Worm (Caenorhabditis elegans) whole organism, L4/young adult: ENCODE data around the gene thoc-2.

Source experiments
- W03F9.2 ChIP-seq: fragments of 150-350 bp; optimal IDR thresholded peaks from 2 replicates; lab custom pipeline; 2014; ENCODE audit warnings: missing biosample characterization, missing genetic modification characterization
- him-1 ChIP-seq: sonication (generic microtip); optimal IDR thresholded peaks from 2 replicates; lab custom pipeline; 2016; ENCODE audit warnings: missing genotype, missing genetic modification reagents, missing genetic modification characterization, missing compliant biosample characterization

DNA sequence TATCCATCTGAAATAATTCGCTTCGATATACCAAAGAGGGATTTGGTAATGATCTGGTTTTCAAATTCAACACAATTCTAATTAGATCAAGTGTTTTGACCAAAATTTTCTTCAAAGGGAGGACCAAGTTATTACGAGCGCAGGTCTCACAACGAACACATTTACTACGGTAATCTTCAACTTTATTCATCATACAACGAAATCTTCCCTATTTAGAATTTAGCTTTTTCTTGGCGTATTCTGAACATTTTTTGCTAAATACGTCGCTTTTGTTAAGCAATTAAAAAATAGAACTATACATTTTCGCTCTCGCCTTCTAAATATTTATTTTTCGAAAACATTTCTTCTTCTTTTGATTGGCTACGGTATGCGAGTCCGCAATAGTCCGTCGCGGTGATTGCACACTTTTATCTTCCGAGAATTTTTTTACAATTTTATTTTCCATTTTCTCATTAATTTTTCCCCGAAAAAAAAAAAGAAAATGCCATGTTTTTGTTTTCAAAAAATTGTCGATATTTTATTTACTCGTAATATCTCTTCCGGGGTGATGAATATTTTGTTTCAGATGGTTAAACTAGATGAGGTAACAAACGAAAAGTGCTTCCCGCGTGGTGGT is 15.3 kb downstream of the thoc-2 start, which contains the start of gene let-716:
- no peak for TF ChIP-seq him-1 (tag; lab: Kevin White, UChicago)
- TF ChIP-seq W03F9.2 (tag; lab: Kevin White, UChicago): no peak
